Worm (Caenorhabditis elegans): ENCODE results near the gene zip-2.
A peak's percentile ranks its signal among the peaks of the same experiment; 100 is the strongest.

Gene zip-2

ce11 chrIII:832855-833504 lies at the start of gene zip-2:
Gene zip-2 (plus strand): TSS chrIII:832982.
- TF ChIP-seq W03F9.2 (tag; optimal IDR thresholded peaks at IDR 0.05), result no peak
- TF ChIP-seq him-1 (tag; optimal IDR thresholded peaks at IDR 0.05), result no peak

ce11 chrIII:783254-783753 lies 49.5 kb upstream of the zip-2 start, which contains the start of the genes dagl-2 and ppm-1.G:
Gene dagl-2 (minus strand): TSS chrIII:783305.
Gene ppm-1.G (plus strand): TSS chrIII:783703.
- TF ChIP-seq W03F9.2 (tag; optimal IDR thresholded peaks at IDR 0.05), result peak; percentile 82
- no peak for TF ChIP-seq dao-5 (tag; optimal IDR thresholded peaks at IDR 0.05)
- TF ChIP-seq him-1 (tag; optimal IDR thresholded peaks at IDR 0.05), result no peak

ce11 chrIII:789604-790003 lies 43.2 kb upstream of the zip-2 start:
- TF ChIP-seq W03F9.2 (tag; optimal IDR thresholded peaks at IDR 0.05) (no peak), him-1 (tag; optimal IDR thresholded peaks at IDR 0.05) (no peak), dao-5 (tag; optimal IDR thresholded peaks at IDR 0.05) (no peak)

DNA sequence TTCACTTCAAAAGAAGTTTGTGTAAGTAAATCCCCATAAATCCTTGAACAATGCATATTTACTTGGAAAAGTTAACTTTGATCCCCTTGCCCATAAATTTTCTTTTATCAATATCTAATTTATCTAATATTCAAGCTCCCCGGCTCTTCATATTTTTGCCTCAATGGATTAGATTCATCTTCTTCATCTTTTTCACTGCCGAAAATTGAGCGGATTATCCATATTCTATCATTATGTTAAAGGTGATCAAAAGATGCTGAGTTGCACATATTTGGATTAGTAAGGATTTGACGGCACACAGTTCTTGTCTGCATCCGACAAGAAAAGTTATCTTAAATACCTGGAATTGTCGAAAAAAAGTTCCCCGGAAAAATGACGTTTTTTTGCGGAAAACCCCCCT lies 42.2 kb upstream of the zip-2 start:
- no peak for TF ChIP-seq W03F9.2 (tag; optimal IDR thresholded peaks at IDR 0.05)
- no peak for TF ChIP-seq him-1 (tag; optimal IDR thresholded peaks at IDR 0.05)
- TF ChIP-seq dao-5 (tag; optimal IDR thresholded peaks at IDR 0.05), result no peak

- TF ChIP-seq dao-5 (tag; optimal IDR thresholded peaks at IDR 0.05) (no peak), him-1 (tag; optimal IDR thresholded peaks at IDR 0.05) (peak; percentile 35), W03F9.2 (tag; optimal IDR thresholded peaks at IDR 0.05) (peak; percentile 42)
Observed at ce11 chrIII:793595-793994, 39.2 kb upstream of the zip-2 start, which contains the start of gene snt-2. Gene snt-2 (minus strand): TSS chrIII:793733.

DNA sequence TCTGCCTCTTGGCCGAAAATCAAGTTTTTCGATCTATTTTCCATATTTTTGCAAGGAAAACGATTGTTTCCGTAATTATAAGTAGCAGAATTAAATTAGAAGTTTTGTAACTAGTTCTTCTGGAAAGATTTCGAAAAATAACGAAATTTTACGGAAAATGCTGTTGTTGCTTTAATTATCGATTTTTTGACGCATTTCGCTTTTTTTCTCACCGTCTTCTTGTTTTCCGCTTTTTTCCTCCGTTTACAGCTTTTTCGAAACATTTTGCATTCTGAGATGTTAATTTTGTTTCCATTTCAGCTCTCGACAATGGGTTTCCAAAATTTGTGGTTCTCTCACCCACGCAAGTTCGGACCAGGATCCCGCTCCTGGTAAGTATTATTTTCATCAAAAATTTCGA lies 38.8 kb upstream of the zip-2 start, which contains the start of gene rps-29:
TSS of gene rps-29 (plus strand) at position 301 of the 400 bp plus-strand sequence.
- TF ChIP-seq dao-5 (tag; optimal IDR thresholded peaks at IDR 0.05) (no peak), W03F9.2 (tag; optimal IDR thresholded peaks at IDR 0.05) (no peak), him-1 (tag; optimal IDR thresholded peaks at IDR 0.05) (no peak)

DNA sequence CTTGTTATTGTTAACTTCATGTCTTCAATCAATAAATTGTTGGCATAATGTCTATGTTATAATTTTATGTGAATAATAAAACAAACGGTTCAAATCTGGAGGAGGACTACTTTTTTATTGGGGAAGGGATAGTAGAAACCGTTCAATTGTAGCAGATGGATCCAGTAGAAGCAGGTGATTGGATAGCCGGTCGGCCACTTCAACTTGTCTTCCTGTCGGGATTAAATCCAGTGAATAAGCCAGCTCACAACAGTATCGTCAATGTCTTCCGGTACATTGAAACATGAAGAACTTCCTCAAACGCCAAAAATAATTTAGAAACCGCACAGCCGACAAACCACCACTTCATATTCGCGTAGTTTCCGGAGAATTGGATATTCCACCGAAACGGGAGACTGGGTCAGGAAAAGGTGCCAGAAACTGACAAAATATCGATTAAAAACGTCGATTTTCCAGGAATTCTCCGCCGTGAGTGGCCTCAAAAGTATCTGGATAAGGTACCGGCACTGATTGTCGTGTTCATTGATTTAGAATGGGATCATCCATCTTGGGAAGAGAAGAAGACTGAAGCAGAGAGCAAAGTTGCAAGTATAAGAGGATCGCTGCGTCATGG lies 37.7 kb upstream of the zip-2 start, which contains the start of gene trpp-11:
TSS of gene trpp-11 (plus strand) at position 153 of the 613 bp plus-strand sequence.
- TF ChIP-seq dao-5 (tag; optimal IDR thresholded peaks at IDR 0.05) (no peak), him-1 (tag; optimal IDR thresholded peaks at IDR 0.05) (no peak), W03F9.2 (tag; optimal IDR thresholded peaks at IDR 0.05) (no peak)

ce11 chrIII:797507-797906 lies 35.3 kb upstream of the zip-2 start:
- TF ChIP-seq him-1 (tag; optimal IDR thresholded peaks at IDR 0.05) (no peak), dao-5 (tag; optimal IDR thresholded peaks at IDR 0.05) (no peak), W03F9.2 (tag; optimal IDR thresholded peaks at IDR 0.05) (no peak)

ce11 chrIII:802041-802440 lies 30.7 kb upstream of the zip-2 start:
- TF ChIP-seq dao-5 (tag; optimal IDR thresholded peaks at IDR 0.05) (no peak), him-1 (tag; optimal IDR thresholded peaks at IDR 0.05) (no peak), W03F9.2 (tag; optimal IDR thresholded peaks at IDR 0.05) (no peak)

DNA sequence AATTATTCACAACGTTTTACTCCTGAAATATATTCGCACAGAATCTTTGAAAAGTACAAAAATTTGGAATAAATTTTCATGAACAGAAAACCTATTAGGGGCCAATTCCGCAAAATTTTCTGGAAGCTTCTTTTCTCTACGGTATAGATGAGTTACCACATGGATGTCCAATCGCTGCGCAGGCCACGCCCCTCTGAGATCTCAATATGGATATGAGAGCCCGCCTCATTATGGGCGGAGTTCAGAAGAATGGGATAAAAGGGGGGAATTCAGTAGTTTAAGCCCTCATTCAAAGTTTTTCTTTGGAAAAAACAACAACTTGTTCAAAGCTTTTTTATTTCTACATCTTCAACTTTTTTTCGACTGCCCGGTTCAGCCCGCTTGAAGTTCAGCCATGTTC lies 21.2 kb upstream of the zip-2 start, which contains the start of gene daf-7:
TSS of gene daf-7 (plus strand) at position 301 of the 400 bp plus-strand sequence.
- TF ChIP-seq him-1 (tag; optimal IDR thresholded peaks at IDR 0.05) (no peak), dao-5 (tag; optimal IDR thresholded peaks at IDR 0.05) (no peak), W03F9.2 (tag; optimal IDR thresholded peaks at IDR 0.05) (no peak)

ce11 chrIII:815845-816244 lies 16.9 kb upstream of the zip-2 start, which contains the start of gene dac-1:
Gene dac-1 (plus strand): TSS chrIII:816145.
- TF ChIP-seq dao-5 (tag; optimal IDR thresholded peaks at IDR 0.05), result no peak
- no peak for TF ChIP-seq W03F9.2 (tag; optimal IDR thresholded peaks at IDR 0.05)
- no peak for TF ChIP-seq him-1 (tag; optimal IDR thresholded peaks at IDR 0.05)

DNA sequence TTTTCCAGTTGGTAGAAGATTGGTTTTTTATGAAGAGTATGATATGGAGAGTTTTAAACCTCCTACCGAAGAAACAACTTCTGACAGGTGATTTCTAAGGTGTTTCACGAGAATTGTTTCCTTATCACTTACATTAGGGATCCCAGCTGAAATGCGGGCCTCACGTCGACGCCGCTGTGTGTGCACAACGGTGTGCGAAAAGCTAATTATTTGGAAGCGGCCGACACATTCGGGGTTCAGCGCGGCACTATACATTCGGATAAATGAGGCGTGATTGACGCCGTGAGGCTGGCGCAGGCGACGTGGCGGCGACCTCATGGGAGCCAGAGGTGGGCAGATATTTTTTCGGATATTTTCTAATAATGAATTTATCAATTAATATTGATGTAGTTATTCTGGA lies 13.5 kb upstream of the zip-2 start:
- TF ChIP-seq dao-5 (tag; optimal IDR thresholded peaks at IDR 0.05) (no peak), him-1 (tag; optimal IDR thresholded peaks at IDR 0.05) (no peak), W03F9.2 (tag; optimal IDR thresholded peaks at IDR 0.05) (no peak)

DNA sequence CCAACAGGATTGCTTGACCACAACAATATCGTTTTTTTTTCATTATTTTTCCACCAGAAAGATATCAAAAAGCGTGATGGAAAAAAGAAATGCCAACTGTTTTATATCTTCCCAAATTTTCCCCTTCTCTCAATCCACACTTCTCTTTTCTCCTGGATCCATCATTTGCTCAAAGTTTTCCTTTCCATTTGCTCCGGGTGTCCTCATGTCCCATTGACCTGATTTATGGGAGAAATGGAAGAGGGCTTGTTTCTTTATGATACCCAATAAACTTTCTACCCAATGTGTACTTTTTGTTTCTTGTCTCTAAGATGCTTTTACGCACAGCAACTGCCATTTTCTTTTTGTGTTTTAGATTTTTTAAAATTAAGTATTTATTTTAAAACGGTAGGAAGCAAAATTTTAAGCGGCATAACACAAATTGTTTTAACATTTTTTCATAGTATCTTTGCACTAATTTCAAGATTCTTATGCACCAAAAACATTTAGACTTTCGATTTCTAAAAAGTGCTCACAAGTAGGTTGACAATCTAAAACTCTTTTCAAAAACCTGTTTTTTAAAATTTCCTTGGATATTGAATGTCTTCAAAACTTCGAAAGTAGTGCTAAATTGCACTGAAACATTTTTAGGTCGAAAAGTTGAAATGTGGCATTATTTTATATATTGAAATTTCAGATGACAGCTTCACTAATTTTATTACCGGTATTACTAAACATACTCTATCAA lies 10.1 kb upstream of the zip-2 start, which contains the start of gene clec-149:
TSS of gene clec-149 (plus strand) at position 677 of the 727 bp plus-strand sequence.
- TF ChIP-seq dao-5 (tag; optimal IDR thresholded peaks at IDR 0.05), result no peak
- TF ChIP-seq him-1 (tag; optimal IDR thresholded peaks at IDR 0.05), result no peak
- TF ChIP-seq W03F9.2 (tag; optimal IDR thresholded peaks at IDR 0.05), result no peak

Data from whole organism, L4/young adult.